Worm (Caenorhabditis elegans) whole organism, L3 larva: ENCODE data around the gene F29G9.1.

ENCODE experiments used
- ceh-28 ChIP-seq: fragments of 150-350 bp; optimal IDR thresholded peaks from 2 replicates; lab custom pipeline; 2014; ENCODE audit warnings: missing biosample characterization, missing genetic modification reagents, missing genetic modification characterization
- egl-27 ChIP-seq: sonication (generic microtip); optimal IDR thresholded peaks from 4 replicates; lab custom pipeline; 2017; ENCODE audit warnings: missing biosample characterization, missing genetic modification reagents, missing genetic modification characterization
- elt-2 ChIP-seq: sonication (generic microtip); optimal IDR thresholded peaks from 2 replicates; lab custom pipeline; 2016; ENCODE audit warnings: missing genetic modification reagents, mild to moderate bottlenecking, missing genetic modification characterization, missing compliant biosample characterization
- lin-39 ChIP-seq: fragments of 150-350 bp; optimal IDR thresholded peaks from 2 replicates; lab custom pipeline; 2018; ENCODE audit warnings: missing biosample characterization, missing genetic modification reagents, missing genetic modification characterization
- skn-1 ChIP-seq: fragments of 150-350 bp; optimal IDR thresholded peaks from 2 replicates; lab custom pipeline; 2014; ENCODE audit warnings: missing biosample characterization, missing genetic modification characterization
- snpc-4 ChIP-seq: fragments of 150-350 bp; optimal IDR thresholded peaks from 2 replicates; lab custom pipeline; 2014; ENCODE audit warnings: missing biosample characterization, missing genetic modification characterization
- unc-39 ChIP-seq: sonication (generic microtip); optimal IDR thresholded peaks from 4 replicates; lab custom pipeline; 2017; ENCODE audit warnings: missing biosample characterization, missing genetic modification characterization

ce11 chrV:6031585-6031984, 7.3 kb upstream of the F29G9.1 start:
- TF ChIP-seq unc-39 (tag; lab: Kevin White, UChicago), result no peak
- TF ChIP-seq snpc-4 (tag; lab: Kevin White, UChicago), result no peak
- no peak for TF ChIP-seq elt-2
- TF ChIP-seq skn-1 (tag; lab: Kevin White, UChicago), result no peak
- TF ChIP-seq lin-39 (tag; lab: Kevin White, UChicago), result no peak
- TF ChIP-seq egl-27 (tag; lab: Kevin White, UChicago), result no peak
- TF ChIP-seq ceh-28 (tag; lab: Kevin White, UChicago), result no peak
